Fruit fly (Drosophila melanogaster): ENCODE data around the gene CG9135.

CG9135 gene

dm6 chr2L:6031838-6032237 lies 18.8 kb upstream of the CG9135 start (continued):
- TF ChIP-seq gcm2 (GFP tag; optimal IDR thresholded peaks at IDR 0.05) (no peak), GATAe (GFP tag; conservative IDR thresholded peaks at IDR 0.05) (no peak), ranshi (GFP tag; IDR thresholded peaks at IDR 0.05) (no peak), cg (GFP tag; optimal IDR thresholded peaks at IDR 0.05) (no peak)

dm6 chr2L:6034344-6034743 lies 16.3 kb upstream of the CG9135 start, which contains the start of gene CG9109:
Gene CG9109 (minus strand): TSS chr2L:6034423.
- TF ChIP-seq Trl (optimal IDR thresholded peaks at IDR 0.05), result no peak
- no peak for TF ChIP-seq Trl (GFP tag; optimal IDR thresholded peaks at IDR 0.05)
- TF ChIP-seq ewg (GFP tag; optimal IDR thresholded peaks at IDR 0.05), result peak; percentile 55
- TF ChIP-seq scrt (GFP tag; optimal IDR thresholded peaks at IDR 0.05), result peak; percentile 77

- no peak for TF ChIP-seq CG14965 (GFP tag; optimal IDR thresholded peaks at IDR 0.05; ENCODE audit: borderline replicate concordance)
- no peak for TF ChIP-seq CG7839 (tag; optimal IDR thresholded peaks at IDR 0.05)
- no peak for TF ChIP-seq ab (GFP tag; optimal IDR thresholded peaks at IDR 0.05)
- no peak for TF ChIP-seq Dbx (GFP tag; IDR thresholded peaks at IDR 0.05)
- TF ChIP-seq CG14710 (tag; optimal IDR thresholded peaks at IDR 0.05), result no peak
- no peak for TF ChIP-seq bcd (GFP tag; optimal IDR thresholded peaks at IDR 0.05)
- no peak for TF ChIP-seq pan (optimal IDR thresholded peaks at IDR 0.05)
- TF ChIP-seq pan (GFP tag; optimal IDR thresholded peaks at IDR 0.05 in 1 of 2, IDR thresholded peaks at IDR 0.05 in 1 of 2), result no peak
- TF ChIP-seq sug (tag; optimal IDR thresholded peaks at IDR 0.05), result no peak
- no peak for TF ChIP-seq al (GFP tag; IDR thresholded peaks at IDR 0.05)
- TF ChIP-seq CG3065 (GFP tag; optimal IDR thresholded peaks at IDR 0.05), result no peak
- TF ChIP-seq grau (tag; optimal IDR thresholded peaks at IDR 0.05), result no peak
- no peak for TF ChIP-seq en (GFP tag; optimal IDR thresholded peaks at IDR 0.05)
- no peak for TF ChIP-seq mirr (GFP tag; optimal IDR thresholded peaks at IDR 0.05)
- no peak for TF ChIP-seq nerfin-2 (GFP tag; IDR thresholded peaks at IDR 0.05; ENCODE audit: partially characterized antibody)
Measured at dm6 chr2L:6035155-6035554, 15.4 kb upstream of the CG9135 start.

- TF ChIP-seq Nf-YA (GFP tag; IDR thresholded peaks at IDR 0.05) (no peak), CG15073 (GFP tag; optimal IDR thresholded peaks at IDR 0.05) (no peak), gem (tag; optimal IDR thresholded peaks at IDR 0.05) (no peak), Lpt (GFP tag; optimal IDR thresholded peaks at IDR 0.05) (no peak), MBD-R2 (GFP tag; IDR thresholded peaks at IDR 0.05) (peak; percentile 95), sqz (GFP tag; optimal IDR thresholded peaks at IDR 0.05) (no peak), sd (tag; optimal IDR thresholded peaks at IDR 0.05) (no peak), CG10543 (GFP tag; optimal IDR thresholded peaks at IDR 0.05) (no peak), CG6765 (GFP tag; optimal IDR thresholded peaks at IDR 0.05) (no peak), sc (optimal IDR thresholded peaks at IDR 0.05) (no peak), sc (GFP tag; optimal IDR thresholded peaks at IDR 0.05) (no peak), Ets97D (GFP tag; optimal IDR thresholded peaks at IDR 0.05) (peak; percentile 43), CG34224 (GFP tag; IDR thresholded peaks at IDR 0.05; ENCODE audit: partially characterized antibody) (no peak), gt (GFP tag; IDR thresholded peaks at IDR 0.05) (no peak), Bteb2 (GFP tag; optimal IDR thresholded peaks at IDR 0.05) (no peak), Gsc (GFP tag; IDR thresholded peaks at IDR 0.05) (no peak), grn (GFP tag; optimal IDR thresholded peaks at IDR 0.05) (no peak), CG9876 (GFP tag; optimal IDR thresholded peaks at IDR 0.05) (no peak), luna (GFP tag; optimal IDR thresholded peaks at IDR 0.05) (no peak), CG4820 (GFP tag; optimal IDR thresholded peaks at IDR 0.05) (no peak), chm (GFP tag; IDR thresholded peaks at IDR 0.05) (no peak), CHES-1-like (GFP tag; optimal IDR thresholded peaks at IDR 0.05) (no peak), wek (GFP tag; optimal IDR thresholded peaks at IDR 0.05) (no peak), sim (GFP tag; IDR thresholded peaks at IDR 0.05) (no peak), schlank (tag; optimal IDR thresholded peaks at IDR 0.05) (no peak), CG9727 (GFP tag; optimal IDR thresholded peaks at IDR 0.05) (no peak), CkIIα-i1 (GFP tag; IDR thresholded peaks at IDR 0.05) (no peak)
Measured at dm6 chr2L:6036710-6037109, 13.9 kb upstream of the CG9135 start, which contains the start of gene mtm. Gene mtm (minus strand): TSS chr2L:6037015.
